Fruit fly (Drosophila melanogaster) whole organism, embryonic: ENCODE data around the gene CG7794.

Experiments
- Aef1 ChIP-seq: fragments of 200-800 bp; sonication (Bioruptor generic); IDR thresholded peaks from 3 replicates; pipeline ENCODE4 v1.3.6; 2022; ENCODE audit warnings: missing biosample characterization, missing genetic modification characterization
- Antp ChIP-seq: fragments of 200-800 bp; sonication (Bioruptor generic); optimal IDR thresholded peaks from 3 replicates; lab custom pipeline; 2016; ENCODE audit warnings: missing biosample characterization, missing genetic modification characterization
- Atf3 ChIP-seq: fragments of 200-800 bp; sonication (Bioruptor generic); optimal IDR thresholded peaks from 3 replicates; lab custom pipeline; 2016; ENCODE audit warnings: missing biosample characterization, missing genetic modification characterization
- BEAF-32 ChIP-seq: fragments of 200-800 bp; sonication (Bioruptor generic); optimal IDR thresholded peaks from 3 replicates; lab custom pipeline; 2017; ENCODE audit warnings: missing biosample characterization, missing genetic modification characterization, mild to moderate bottlenecking, moderate library complexity, missing genetic modification reagents
- CG10147 ChIP-seq: fragments of 200-800 bp; sonication (Bioruptor generic); optimal IDR thresholded peaks from 2 replicates; lab custom pipeline; 2019; ENCODE audit warnings: missing biosample characterization, mild to moderate bottlenecking, missing genetic modification characterization, moderate library complexity
- CG11085 ChIP-seq: fragments of 200-800 bp; sonication (Bioruptor generic); IDR thresholded peaks from 2 replicates; pipeline ENCODE4 v1.3.6; 2022; ENCODE audit warnings: missing biosample characterization, missing genetic modification characterization
- CG12104 ChIP-seq: fragments of 200-800 bp; sonication (Bioruptor generic); optimal IDR thresholded peaks from 3 replicates; lab custom pipeline; 2016; ENCODE audit warnings: missing biosample characterization, missing genetic modification characterization
- CG12236 ChIP-seq: fragments of 200-800 bp; sonication (Bioruptor generic); optimal IDR thresholded peaks from 2 replicates; lab custom pipeline; 2016; ENCODE audit warnings: missing biosample characterization, missing genetic modification characterization
- CG12659 ChIP-seq: fragments of 200-800 bp; sonication (Bioruptor generic); optimal IDR thresholded peaks from 3 replicates; lab custom pipeline; 2017; ENCODE audit warnings: mild to moderate bottlenecking, missing biosample characterization, missing genetic modification reagents, missing genetic modification characterization
- CG14014 ChIP-seq: fragments of 200-800 bp; sonication (Bioruptor generic); IDR thresholded peaks from 2 replicates; pipeline ENCODE4 v1.3.6; 2022; ENCODE audit warnings: missing biosample characterization, missing genetic modification characterization
- CG14441 ChIP-seq: fragments of 200-800 bp; sonication (Bioruptor generic); IDR thresholded peaks from 2 replicates; pipeline ENCODE4 v1.3.6; 2022; ENCODE audit warnings: missing biosample characterization, missing genetic modification characterization
- CG1603 ChIP-seq: fragments of 200-800 bp; sonication (Bioruptor generic); optimal IDR thresholded peaks from 2 replicates; lab custom pipeline; 2019; ENCODE audit warnings: missing biosample characterization, mild to moderate bottlenecking, missing genetic modification characterization, moderate library complexity
- CG16815 ChIP-seq: fragments of 200-800 bp; sonication (Bioruptor generic); optimal IDR thresholded peaks from 3 replicates; lab custom pipeline; 2017; ENCODE audit warnings: missing biosample characterization, mild to moderate bottlenecking, missing genetic modification characterization
- CG2202 ChIP-seq: fragments of 200-800 bp; sonication (Bioruptor generic); optimal IDR thresholded peaks from 2 replicates; lab custom pipeline; 2018; ENCODE audit warnings: missing biosample characterization, mild to moderate bottlenecking, missing genetic modification characterization
- CG2712 ChIP-seq: fragments of 200-800 bp; optimal IDR thresholded peaks from 3 replicates; lab custom pipeline; 2019; ENCODE audit warnings: missing biosample characterization, mild to moderate bottlenecking, missing genetic modification characterization, moderate library complexity
- CG34224 ChIP-seq: fragments of 200-800 bp; sonication (Bioruptor generic); IDR thresholded peaks from 3 replicates; pipeline ENCODE4 v1.3.6; 2022; ENCODE audit warnings: missing biosample characterization, missing genetic modification characterization; ENCODE audit not compliant: partially characterized antibody
- CG3838 ChIP-seq: fragments of 200-800 bp; sonication (Bioruptor generic); optimal IDR thresholded peaks from 3 replicates; lab custom pipeline; 2016; ENCODE audit warnings: missing biosample characterization, missing genetic modification characterization
- CG43689 ChIP-seq: fragments of 200-800 bp; sonication (Bioruptor generic); IDR thresholded peaks from 2 replicates; pipeline ENCODE4 v1.3.6; 2022; ENCODE audit warnings: missing biosample characterization, missing genetic modification characterization
- CG4707 ChIP-seq: fragments of 200-800 bp; sonication (Bioruptor generic); optimal IDR thresholded peaks from 2 replicates; lab custom pipeline; 2018; ENCODE audit warnings: missing biosample characterization, mild to moderate bottlenecking, missing genetic modification characterization, moderate library complexity
- CG7963 ChIP-seq: fragments of 200-800 bp; sonication (Bioruptor generic); IDR thresholded peaks from 3 replicates; pipeline ENCODE4 v1.3.6; 2022; ENCODE audit warnings: missing biosample characterization, missing genetic modification characterization; ENCODE audit not compliant: partially characterized antibody
- CG8089 ChIP-seq: fragments of 200-800 bp; sonication (Bioruptor generic); optimal IDR thresholded peaks from 3 replicates; lab custom pipeline; 2016; ENCODE audit warnings: missing biosample characterization, missing genetic modification characterization
- CG8944 ChIP-seq: fragments of 200-800 bp; sonication (Bioruptor generic); optimal IDR thresholded peaks from 3 replicates; lab custom pipeline; 2016; ENCODE audit warnings: missing biosample characterization, missing genetic modification characterization
- CG9932 ChIP-seq: fragments of 200-800 bp; sonication (Bioruptor generic); IDR thresholded peaks from 2 replicates; pipeline ENCODE4 v1.3.6; 2022; ENCODE audit warnings: missing biosample characterization, missing genetic modification characterization
- Elba2 ChIP-seq: fragments of 200-800 bp; sonication (Bioruptor generic); optimal IDR thresholded peaks from 3 replicates; lab custom pipeline; 2016; ENCODE audit warnings: missing biosample characterization, missing genetic modification characterization
- Ets65A ChIP-seq: fragments of 200-800 bp; sonication (Bioruptor generic); peaks from one replicate; lab custom pipeline; 2016; ENCODE audit warnings: missing biosample characterization, missing genetic modification characterization
- Ets97D ChIP-seq: fragments of 200-800 bp; sonication (Bioruptor generic); optimal IDR thresholded peaks from 3 replicates; lab custom pipeline; 2016; ENCODE audit warnings: missing biosample characterization, missing genetic modification characterization
- H15 ChIP-seq: fragments of 200-800 bp; sonication (Bioruptor generic); IDR thresholded peaks from 3 replicates; pipeline ENCODE4 v1.3.6; 2022; ENCODE audit warnings: missing biosample characterization, missing genetic modification characterization
- HLH54F ChIP-seq: fragments of 200-800 bp; sonication (Bioruptor generic); optimal IDR thresholded peaks from 3 replicates; lab custom pipeline; 2016; ENCODE audit warnings: missing biosample characterization, missing genetic modification characterization
- HmgZ ChIP-seq: fragments of 200-800 bp; sonication (Bioruptor generic); optimal IDR thresholded peaks from 2 replicates; lab custom pipeline; 2018; ENCODE audit warnings: missing biosample characterization, mild to moderate bottlenecking, missing genetic modification characterization
- Hr3 ChIP-seq: fragments of 200-800 bp; sonication (Bioruptor generic); optimal IDR thresholded peaks from 3 replicates; lab custom pipeline; 2016; ENCODE audit warnings: missing biosample characterization, missing genetic modification characterization
- Hr39 ChIP-seq: fragments of >200 bp; optimal IDR thresholded peaks from 2 replicates; lab custom pipeline; 2017
- MBD-R2 ChIP-seq: fragments of 200-800 bp; sonication (Bioruptor generic); IDR thresholded peaks from 2 replicates; pipeline ENCODE4 v1.3.6; 2022; ENCODE audit warnings: missing biosample characterization, missing genetic modification characterization
- Nf-YA ChIP-seq: fragments of 200-800 bp; sonication (Bioruptor generic); IDR thresholded peaks from 2 replicates; pipeline ENCODE4 v1.3.6; 2022; ENCODE audit warnings: missing biosample characterization, missing genetic modification characterization
- NfI ChIP-seq: fragments of 200-800 bp; sonication (Bioruptor generic); optimal IDR thresholded peaks from 3 replicates; lab custom pipeline; 2018; ENCODE audit warnings: missing biosample characterization, mild to moderate bottlenecking, missing genetic modification characterization, moderate library complexity
- Opbp ChIP-seq: fragments of 200-800 bp; sonication (Bioruptor generic); IDR thresholded peaks from 3 replicates; pipeline ENCODE4 v1.3.6; 2022; ENCODE audit warnings: missing biosample characterization, missing genetic modification characterization; ENCODE audit not compliant: partially characterized antibody
- Ssrp ChIP-seq: fragments of 200-800 bp; sonication (Bioruptor generic); optimal IDR thresholded peaks from 2 replicates; lab custom pipeline; 2018; ENCODE audit warnings: missing biosample characterization, mild to moderate bottlenecking, missing genetic modification characterization, moderate library complexity
- chif ChIP-seq, 2 experiments: fragments of 200-800 bp; sonication (Bioruptor generic); optimal IDR thresholded peaks; 3 replicates each; lab custom pipeline; 2016; ENCODE audit warnings: missing biosample characterization in 2 of 2, missing genetic modification characterization in 2 of 2
- crc ChIP-seq: fragments of 200-800 bp; sonication (Bioruptor generic); optimal IDR thresholded peaks from 2 replicates; lab custom pipeline; 2016; ENCODE audit warnings: missing biosample characterization, missing genetic modification characterization
- cwo ChIP-seq: fragments of 200-800 bp; sonication (Bioruptor generic); optimal IDR thresholded peaks from 3 replicates; lab custom pipeline; 2017; ENCODE audit warnings: missing biosample characterization, missing genetic modification characterization, mild to moderate bottlenecking, moderate library complexity, missing genetic modification reagents
- dati ChIP-seq: fragments of 200-800 bp; sonication (Bioruptor generic); IDR thresholded peaks from 2 replicates; pipeline ENCODE4 v1.3.6; 2022; ENCODE audit warnings: missing biosample characterization, missing genetic modification characterization
- en ChIP-seq: fragments of 200-800 bp; sonication (Bioruptor generic); optimal IDR thresholded peaks from 2 replicates; lab custom pipeline; 2016; ENCODE audit warnings: missing biosample characterization, missing genetic modification characterization
- jigr1 ChIP-seq: fragments of 200-800 bp; sonication (Bioruptor generic); IDR thresholded peaks from 3 replicates; pipeline ENCODE4 v1.3.6; 2022; ENCODE audit warnings: missing biosample characterization, missing genetic modification characterization
- kah ChIP-seq: fragments of 200-800 bp; sonication (Bioruptor generic); optimal IDR thresholded peaks from 2 replicates; lab custom pipeline; 2018; ENCODE audit warnings: missing biosample characterization, mild to moderate bottlenecking, missing genetic modification characterization
- kni ChIP-seq: fragments of 200-800 bp; sonication (Bioruptor generic); optimal IDR thresholded peaks from 3 replicates; lab custom pipeline; 2017; ENCODE audit warnings: mild to moderate bottlenecking, missing biosample characterization, missing genetic modification reagents, missing genetic modification characterization
- knrl ChIP-seq: fragments of 200-800 bp; sonication (Bioruptor generic); IDR thresholded peaks from 3 replicates; pipeline ENCODE4 v1.3.6; 2022; ENCODE audit warnings: missing biosample characterization, missing genetic modification characterization; ENCODE audit not compliant: partially characterized antibody
- nerfin-1 ChIP-seq: fragments of 200-800 bp; sonication (Bioruptor generic); optimal IDR thresholded peaks from 3 replicates; lab custom pipeline; 2019; ENCODE audit warnings: missing biosample characterization, mild to moderate bottlenecking, missing genetic modification characterization, moderate library complexity
- pita ChIP-seq: fragments of 200-800 bp; sonication (Bioruptor generic); optimal IDR thresholded peaks from 2 replicates; lab custom pipeline; 2017; ENCODE audit warnings: missing biosample characterization, mild to moderate bottlenecking, missing genetic modification characterization
- sima ChIP-seq: fragments of 200-800 bp; sonication (Bioruptor generic); optimal IDR thresholded peaks from 2 replicates; lab custom pipeline; 2016; ENCODE audit warnings: missing biosample characterization, missing genetic modification characterization
- slbo ChIP-seq: fragments of 200-800 bp; sonication (Bioruptor generic); IDR thresholded peaks from 2 replicates; pipeline ENCODE4 v1.3.6; 2022; ENCODE audit warnings: missing biosample characterization, missing genetic modification characterization
- tll ChIP-seq, 2 experiments: fragments of 200-800 bp in 1 of 2; fragments of >200 bp in 1 of 2; sonication (Bioruptor generic) in 1 of 2; optimal IDR thresholded peaks; 2 replicates each; lab custom pipeline; 2017 to 2019; ENCODE audit warnings: missing biosample characterization in 2 of 2, missing genetic modification characterization in 2 of 2, mild to moderate bottlenecking in 1 of 2, moderate library complexity in 1 of 2
- zen ChIP-seq: fragments of 200-800 bp; sonication (Bioruptor generic); optimal IDR thresholded peaks from 3 replicates; lab custom pipeline; 2018; ENCODE audit warnings: missing biosample characterization, mild to moderate bottlenecking, missing genetic modification characterization, moderate library complexity

The CG7794 gene

DNA sequence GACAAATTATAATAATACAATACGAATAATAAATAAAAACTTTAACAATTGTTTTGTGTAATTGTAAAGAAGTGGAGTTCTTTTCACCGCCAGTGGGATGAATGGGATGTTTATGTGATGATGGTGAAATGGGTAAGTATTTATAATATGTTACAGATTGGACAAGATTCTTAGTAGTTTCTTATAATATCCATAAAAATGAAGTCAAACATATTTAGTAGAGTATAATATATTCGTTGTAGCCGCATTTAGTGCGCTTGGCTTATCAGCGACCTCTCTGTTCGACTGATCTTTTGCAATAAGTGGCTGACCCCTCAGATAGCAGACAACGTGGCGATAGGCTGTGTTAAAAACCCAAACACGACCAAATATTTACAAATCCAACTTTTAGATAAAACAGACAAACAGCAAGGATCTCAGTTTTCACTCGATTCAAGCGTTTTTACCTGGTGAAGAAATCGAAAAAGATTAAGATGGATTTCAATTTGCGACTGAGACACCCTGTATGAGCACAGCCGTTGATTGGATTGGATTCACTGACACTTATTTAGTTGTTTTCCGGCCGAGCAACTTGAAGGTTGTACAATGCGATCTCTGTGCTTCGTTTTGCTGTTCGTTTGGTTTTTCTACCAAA lies 4.6 kb upstream of the CG7794 start, which contains the start of gene DNaseII (continued):
- no peak for TF ChIP-seq CG9932 (GFP tag; lab: Robert Waterston, UW)
- no peak for TF ChIP-seq Hr39 (lab: Kevin White, UChicago)
- no peak for TF ChIP-seq CG34224 (GFP tag; lab: Robert Waterston, UW)
- TF ChIP-seq CG2712 (tag; lab: Kevin White, UChicago) = peak; percentile 44
- TF ChIP-seq CG16815 (GFP tag; lab: Kevin White, UChicago) = no peak
- no peak for TF ChIP-seq CG4707 (GFP tag; lab: Kevin White, UChicago)
- TF ChIP-seq Aef1 (GFP tag; lab: Robert Waterston, UW) = no peak; the same call in 2 of the 3 replicates
- no peak for TF ChIP-seq Ssrp
- no peak for TF ChIP-seq CG43689 (GFP tag; lab: Robert Waterston, UW)
- no peak for TF ChIP-seq Elba2 (GFP tag; lab: Kevin White, UChicago)
- TF ChIP-seq CG8944 = no peak
- no peak for TF ChIP-seq pita (GFP tag; lab: Kevin White, UChicago)
- no peak for TF ChIP-seq jigr1 (GFP tag; lab: Robert Waterston, UW)
- TF ChIP-seq CG14014 (GFP tag; lab: Robert Waterston, UW) = peak; percentile 48; the same call in 1 of the 2 replicates
- TF ChIP-seq CG1603 (tag; lab: Kevin White, UChicago) = peak; percentile 44
- TF ChIP-seq CG12659 (GFP tag; lab: Kevin White, UChicago) = peak; percentile 38
- TF ChIP-seq MBD-R2 (GFP tag; lab: Robert Waterston, UW) = no peak
- no peak for TF ChIP-seq CG12104 (GFP tag; lab: Kevin White, UChicago)
- no peak for TF ChIP-seq sima (GFP tag; lab: Kevin White, UChicago)
- peak in 1 of 2 experiments; percentile 48 for TF ChIP-seq tll (GFP tag; optimal IDR thresholded peaks at IDR 0.05; lab: Kevin White, UChicago)
- TF ChIP-seq H15 (GFP tag; lab: Robert Waterston, UW) = no peak
- no peak for TF ChIP-seq BEAF-32 (GFP tag; lab: Kevin White, UChicago)
- no peak for TF ChIP-seq HLH54F (GFP tag; lab: Kevin White, UChicago)
- peak; percentile 44 for TF ChIP-seq cwo
- TF ChIP-seq nerfin-1 (tag; lab: Kevin White, UChicago) = no peak
- no peak for TF ChIP-seq CG3838
- no peak for TF ChIP-seq HmgZ (tag; lab: Kevin White, UChicago)
- no peak for TF ChIP-seq knrl (GFP tag; lab: Robert Waterston, UW)
- TF ChIP-seq Antp (GFP tag; lab: Kevin White, UChicago) = no peak
- peak in 1 of 2 experiments; percentile 7 for TF ChIP-seq chif (GFP tag; optimal IDR thresholded peaks at IDR 0.05; lab: Kevin White, UChicago)
- peak; percentile 36 for TF ChIP-seq zen (tag; lab: Kevin White, UChicago)
- no peak for TF ChIP-seq NfI
- TF ChIP-seq Nf-YA = no peak; the same call in 1 of the 2 replicates
- no peak for TF ChIP-seq Ets97D (GFP tag; lab: Kevin White, UChicago)
- TF ChIP-seq dati (GFP tag; lab: Robert Waterston, UW) = no peak
- no peak for TF ChIP-seq crc (GFP tag; lab: Kevin White, UChicago)
- TF ChIP-seq slbo (GFP tag; lab: Robert Waterston, UW) = no peak
- TF ChIP-seq en = no peak
- TF ChIP-seq Ets65A (GFP tag; lab: Kevin White, UChicago) = peak; percentile 20
- no peak for TF ChIP-seq CG8089 (GFP tag; lab: Kevin White, UChicago)
- TF ChIP-seq CG10147 (GFP tag; lab: Kevin White, UChicago) = no peak
- no peak for TF ChIP-seq Opbp (GFP tag; lab: Robert Waterston, UW)
- no peak for TF ChIP-seq kni (GFP tag; lab: Kevin White, UChicago)
- TF ChIP-seq CG11085 (GFP tag; lab: Robert Waterston, UW) = no peak
- no peak for TF ChIP-seq CG12236 (GFP tag; lab: Kevin White, UChicago)
- TF ChIP-seq CG7963 (GFP tag; lab: Robert Waterston, UW) = no peak
- TF ChIP-seq Hr3 (GFP tag; lab: Kevin White, UChicago) = no peak
- TF ChIP-seq CG2202 (tag; lab: Kevin White, UChicago) = no peak
- TF ChIP-seq CG14441 (GFP tag; lab: Robert Waterston, UW) = 0 out of 2 replicates have a peak, but pooled peaks have one; percentile 68
- TF ChIP-seq kah (GFP tag; lab: Kevin White, UChicago) = no peak
- TF ChIP-seq Atf3 (GFP tag; lab: Kevin White, UChicago) = no peak
